Worm (Caenorhabditis elegans) whole organism, L4 larva: ENCODE measurements around the gene R02F2.4.

ENCODE experiments used
- R02D3.7 ChIP-seq: fragments of 150-350 bp; sonication (generic microtip); optimal IDR thresholded peaks from 3 replicates; lab custom pipeline; 2014; ENCODE audit warnings: missing biosample characterization, missing genetic modification characterization
- ama-1 ChIP-seq: fragments of 150-350 bp; optimal IDR thresholded peaks from 2 replicates; lab custom pipeline; 2014; ENCODE audit warnings: inconsistent platforms, mixed read lengths
- dpl-1 ChIP-seq: fragments of 150-350 bp; optimal IDR thresholded peaks from 2 replicates; lab custom pipeline; 2014; ENCODE audit warnings: missing biosample characterization, missing genetic modification reagents, missing genetic modification characterization
- gei-8 ChIP-seq: fragments of 200-800 bp; sonication (Bioruptor generic); optimal IDR thresholded peaks from 2 replicates; lab custom pipeline; 2018; ENCODE audit warnings: mild to moderate bottlenecking, missing genetic modification characterization, missing compliant biosample characterization
- hlh-30 ChIP-seq: sonication (generic microtip); optimal IDR thresholded peaks from 2 replicates; lab custom pipeline; 2017; ENCODE audit warnings: antibody characterized with exemption, mild to moderate bottlenecking, missing genetic modification characterization, missing compliant biosample characterization; ENCODE audit not compliant: insufficient read depth
- nhr-11 ChIP-seq: fragments of 150-350 bp; optimal IDR thresholded peaks from 2 replicates; lab custom pipeline; 2014; ENCODE audit warnings: missing biosample characterization, missing genetic modification characterization
- nhr-77 ChIP-seq: fragments of 150-350 bp; optimal IDR thresholded peaks from 2 replicates; lab custom pipeline; 2014; ENCODE audit warnings: missing biosample characterization, missing genetic modification characterization
- pha-4 ChIP-seq, 2 experiments: fragments of 150-350 bp in 1 of 2; fragments of 200-800 bp in 1 of 2; sonication (Bioruptor generic) in 1 of 2; IDR thresholded peaks in 1 of 2; optimal IDR thresholded peaks in 1 of 2; 2 replicates each; pipeline versions ENCODE4 v1.3.6 to Lab custom; 2014 to 2022; ENCODE audit warnings: missing genetic modification characterization in 2 of 2, missing genetic modification reagents in 2 of 2, missing biosample characterization in 1 of 2, missing compliant biosample characterization in 1 of 2
- vab-7 ChIP-seq: fragments of 200-800 bp; sonication (Bioruptor generic); IDR thresholded peaks from 2 replicates; pipeline ENCODE4 v1.3.6; 2022; ENCODE audit warnings: missing genetic modification reagents, missing genetic modification characterization, missing compliant biosample characterization
- ztf-11 ChIP-seq: fragments of 150-350 bp; optimal IDR thresholded peaks from 2 replicates; lab custom pipeline; 2014; ENCODE audit warnings: missing biosample characterization, missing genetic modification characterization

DNA sequence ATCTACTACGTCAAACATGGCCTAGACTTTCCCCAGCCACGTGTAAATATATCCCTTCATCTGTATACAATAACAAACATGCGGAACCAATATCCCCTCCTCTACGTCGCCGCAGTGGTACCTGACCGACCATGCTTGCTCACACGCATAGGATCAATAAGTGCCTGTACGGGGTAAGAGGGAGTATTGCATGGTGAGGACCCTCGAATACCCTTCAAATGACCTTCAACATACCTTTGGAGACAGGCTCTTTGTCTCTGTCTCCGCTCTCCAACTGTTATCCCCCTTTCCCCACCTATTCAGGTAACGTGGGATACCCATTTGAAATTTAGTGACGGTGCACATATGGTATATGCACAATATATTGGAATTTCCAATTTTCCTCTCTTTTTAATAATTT is 41.9 kb downstream of the R02F2.4 start, which contains the start of gene dex-1:
- TF ChIP-seq ztf-11 (tag; lab: Kevin White, UChicago) (no peak), nhr-11 (no peak), dpl-1 (GFP tag; lab: Kevin White, UChicago) (no peak), ama-1 (no peak), hlh-30 (tag; lab: Kevin White, UChicago) (no peak), R02D3.7 (no peak), vab-7 (GFP tag; lab: Robert Waterston, UW) (no peak), pha-4 (GFP tag; IDR thresholded peaks at IDR 0.05; lab: Robert Waterston, UW) (no peak), pha-4 (tag; optimal IDR thresholded peaks at IDR 0.05; lab: Kevin White, UChicago) (no peak), gei-8 (GFP tag; lab: Kevin White, UChicago) (no peak), nhr-77 (tag; lab: Kevin White, UChicago) (no peak)
